Worm (Caenorhabditis elegans) whole organism, L1 larva: Measurements from ENCODE around the gene C29F9.8.
A peak's percentile ranks its signal among the peaks of the same experiment; 100 is the strongest.
"Not testable (repeated sequence)": the region's sequence is repeated elsewhere in the genome, so short reads cannot be mapped to it uniquely, and the experiment has no call there.

Experiments
- C04F5.9 ChIP-seq: sonication (generic microtip); optimal IDR thresholded peaks from 2 replicates; lab custom pipeline; 2016; ENCODE audit warnings: missing genetic modification characterization, missing compliant biosample characterization
- C16A3.4 ChIP-seq: fragments of 150-350 bp; optimal IDR thresholded peaks from 2 replicates; lab custom pipeline; 2014; ENCODE audit warnings: missing biosample characterization, missing genetic modification characterization
- F16B12.6 ChIP-seq: fragments of 150-350 bp; optimal IDR thresholded peaks from 2 replicates; lab custom pipeline; 2014; ENCODE audit warnings: missing biosample characterization, missing genetic modification characterization
- alr-1 ChIP-seq: fragments of 200-800 bp; sonication (Bioruptor generic); optimal IDR thresholded peaks from 2 replicates; lab custom pipeline; 2018; ENCODE audit warnings: borderline replicate concordance, mild to moderate bottlenecking, missing genetic modification characterization, missing compliant biosample characterization
- aly-2 ChIP-seq: fragments of 150-350 bp; optimal IDR thresholded peaks from 2 replicates; lab custom pipeline; 2014; ENCODE audit warnings: missing biosample characterization, missing genetic modification characterization
- blmp-1 ChIP-seq: fragments of 150-350 bp; optimal IDR thresholded peaks from 2 replicates; lab custom pipeline; 2014; ENCODE audit warnings: missing biosample characterization, missing genetic modification characterization
- ceh-63 ChIP-seq: fragments of 200-800 bp; sonication (Bioruptor generic); optimal IDR thresholded peaks from 2 replicates; lab custom pipeline; 2018; ENCODE audit warnings: mild to moderate bottlenecking, missing genetic modification characterization, missing compliant biosample characterization
- ceh-82 ChIP-seq, 3 experiments: fragments of 150-350 bp in 1 of 3; sonication (generic microtip) in 2 of 3; optimal IDR thresholded peaks; 2 replicates each; lab custom pipeline; 2014 to 2017; ENCODE audit warnings: missing biosample characterization in 3 of 3, missing genetic modification characterization in 3 of 3
- dpl-1 ChIP-seq, 3 experiments: fragments of 150-350 bp in 2 of 3; sonication (generic microtip) in 1 of 3; optimal IDR thresholded peaks; 2 replicates each; lab custom pipeline; 2014 to 2017; ENCODE audit warnings: missing biosample characterization in 3 of 3, missing genetic modification characterization in 3 of 3, missing genetic modification reagents in 3 of 3
- efl-1 ChIP-seq, 4 experiments: fragments of 150-350 bp; optimal IDR thresholded peaks in 3 of 4; peaks in 1 of 4; 1 replicate in 1 of 4; 2 replicates in 3 of 4; lab custom pipeline; 2014; ENCODE audit warnings: missing biosample characterization in 2 of 4, missing genetic modification characterization in 2 of 4, missing genetic modification reagents in 2 of 4
- fkh-4 ChIP-seq: sonication (generic microtip); optimal IDR thresholded peaks from 2 replicates; lab custom pipeline; 2016; ENCODE audit warnings: missing compliant biosample characterization, missing genetic modification characterization, borderline replicate concordance
- fkh-8 ChIP-seq: sonication (generic microtip); optimal IDR thresholded peaks from 2 replicates; lab custom pipeline; 2016; ENCODE audit warnings: mild to moderate bottlenecking, missing genetic modification characterization, missing compliant biosample characterization
- fos-1 ChIP-seq: fragments of 150-350 bp; optimal IDR thresholded peaks from 2 replicates; lab custom pipeline; 2014; ENCODE audit warnings: missing biosample characterization, missing genetic modification characterization
- grh-1 ChIP-seq: fragments of 200-800 bp; sonication (Bioruptor generic); IDR thresholded peaks from 2 replicates; pipeline ENCODE4 v1.3.6; 2022; ENCODE audit warnings: missing genetic modification reagents, missing genetic modification characterization, missing compliant biosample characterization
- hlh-17 ChIP-seq: fragments of 200-800 bp; sonication (Bioruptor generic); optimal IDR thresholded peaks from 2 replicates; lab custom pipeline; 2018; ENCODE audit warnings: missing genetic modification characterization, mild to moderate bottlenecking, missing compliant biosample characterization, moderate library complexity, borderline replicate concordance
- hlh-4 ChIP-seq: sonication (generic microtip); optimal IDR thresholded peaks from 2 replicates; lab custom pipeline; 2016; ENCODE audit warnings: mild to moderate bottlenecking, missing genetic modification characterization, missing compliant biosample characterization
- irx-1 ChIP-seq: sonication (generic microtip); optimal IDR thresholded peaks from 2 replicates; lab custom pipeline; 2016; ENCODE audit warnings: missing genetic modification characterization, missing compliant biosample characterization
- isw-1 ChIP-seq: fragments of 200-800 bp; sonication (Bioruptor generic); IDR thresholded peaks from 2 replicates; pipeline ENCODE4 v1.3.6; 2022; ENCODE audit warnings: missing genetic modification characterization, missing compliant biosample characterization
- lsy-2 ChIP-seq, 2 experiments: fragments of 150-350 bp; optimal IDR thresholded peaks; 2 replicates each; lab custom pipeline; 2014; ENCODE audit warnings: missing biosample characterization in 2 of 2, missing genetic modification characterization in 2 of 2
- mef-2 ChIP-seq: fragments of 150-350 bp; optimal IDR thresholded peaks from 2 replicates; lab custom pipeline; 2014; ENCODE audit warnings: missing biosample characterization, missing genetic modification characterization
- nhr-11 ChIP-seq: fragments of 150-350 bp; optimal IDR thresholded peaks from 2 replicates; lab custom pipeline; 2014; ENCODE audit warnings: missing biosample characterization, missing genetic modification characterization
- nhr-12 ChIP-seq: sonication (generic microtip); optimal IDR thresholded peaks from 2 replicates; lab custom pipeline; 2017; ENCODE audit warnings: missing biosample characterization, missing genetic modification characterization
- nhr-19 ChIP-seq: fragments of 200-800 bp; sonication (Bioruptor generic); conservative IDR thresholded peaks from 2 replicates; pipeline ENCODE4 v1.3.6; 2022; ENCODE audit warnings: missing genetic modification characterization, missing compliant biosample characterization
- nhr-28 ChIP-seq: fragments of 150-350 bp; optimal IDR thresholded peaks from 2 replicates; lab custom pipeline; 2014; ENCODE audit warnings: missing biosample characterization, missing genetic modification characterization
- nhr-47 ChIP-seq: sonication (generic microtip); optimal IDR thresholded peaks from 2 replicates; lab custom pipeline; 2016; ENCODE audit warnings: mild to moderate bottlenecking, missing genetic modification characterization, moderate library complexity, missing compliant biosample characterization
- nhr-90 ChIP-seq: sonication (generic microtip); optimal IDR thresholded peaks from 2 replicates; lab custom pipeline; 2016; ENCODE audit warnings: mild to moderate bottlenecking, missing genetic modification characterization, missing compliant biosample characterization; ENCODE audit not compliant: poor library complexity
- pag-3 ChIP-seq: sonication (generic microtip); optimal IDR thresholded peaks from 2 replicates; lab custom pipeline; 2017; ENCODE audit warnings: missing genetic modification characterization, mild to moderate bottlenecking, missing compliant biosample characterization, antibody characterized with exemption, borderline replicate concordance; ENCODE audit not compliant: insufficient read depth
- skn-1 ChIP-seq: fragments of 150-350 bp; optimal IDR thresholded peaks from 2 replicates; lab custom pipeline; 2014; ENCODE audit warnings: missing biosample characterization, missing genetic modification characterization
- snpc-4 ChIP-seq: fragments of 150-350 bp; optimal IDR thresholded peaks from 2 replicates; lab custom pipeline; 2014; ENCODE audit warnings: missing biosample characterization, missing genetic modification characterization
- snu-23 ChIP-seq: sonication (generic microtip); optimal IDR thresholded peaks from 2 replicates; lab custom pipeline; 2016; ENCODE audit warnings: missing genetic modification characterization, missing compliant biosample characterization
- sox-4 ChIP-seq: sonication (generic microtip); optimal IDR thresholded peaks from 2 replicates; lab custom pipeline; 2016; ENCODE audit warnings: missing genetic modification characterization, missing compliant biosample characterization
- swsn-7 ChIP-seq: sonication (generic microtip); optimal IDR thresholded peaks from 2 replicates; lab custom pipeline; 2016; ENCODE audit warnings: missing genetic modification characterization, missing compliant biosample characterization
- unc-130 ChIP-seq: fragments of 150-350 bp; optimal IDR thresholded peaks from 2 replicates; lab custom pipeline; 2017; ENCODE audit warnings: missing biosample characterization, missing genetic modification characterization, inconsistent platforms
- unc-30 ChIP-seq: sonication (generic microtip); optimal IDR thresholded peaks from 2 replicates; lab custom pipeline; 2017; ENCODE audit warnings: missing biosample characterization, missing genetic modification characterization
- unc-62 ChIP-seq: fragments of 150-350 bp; optimal IDR thresholded peaks from 2 replicates; lab custom pipeline; 2014; ENCODE audit warnings: missing biosample characterization, missing genetic modification reagents, missing genetic modification characterization
- vab-15 ChIP-seq: sonication (generic microtip); optimal IDR thresholded peaks from 2 replicates; lab custom pipeline; 2017; ENCODE audit warnings: missing genotype, mild to moderate bottlenecking, missing genetic modification characterization, missing compliant biosample characterization

C29F9.8 gene

DNA sequence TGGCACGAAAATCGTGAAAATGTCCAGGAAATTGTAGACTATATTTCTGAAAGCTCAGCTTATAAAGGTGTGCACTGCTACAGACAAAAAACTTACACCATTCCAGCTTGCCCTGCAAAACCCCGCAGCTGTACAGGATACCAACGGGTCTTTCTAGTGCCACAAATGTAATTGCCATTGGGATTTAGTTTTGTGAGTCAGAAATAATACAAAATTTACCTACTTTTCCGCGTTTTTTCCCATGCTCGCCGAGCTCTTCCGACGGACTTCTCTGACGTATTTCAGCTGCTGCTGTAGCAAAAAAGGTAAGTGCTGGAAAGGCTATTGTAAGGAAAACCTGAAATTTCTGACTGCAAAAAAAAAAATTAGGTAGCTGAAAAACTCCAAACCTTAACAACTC, at the start of gene C29F9.8:
Gene C29F9.8, minus strand, starts transcription at position 101 of the 400 bp plus-strand sequence.
- not testable (repeated sequence) for TF ChIP-seq nhr-19 (GFP tag; lab: Robert Waterston, UW); C04F5.9 (tag; lab: Kevin White, UChicago); nhr-12 (tag; lab: Kevin White, UChicago)

DNA sequence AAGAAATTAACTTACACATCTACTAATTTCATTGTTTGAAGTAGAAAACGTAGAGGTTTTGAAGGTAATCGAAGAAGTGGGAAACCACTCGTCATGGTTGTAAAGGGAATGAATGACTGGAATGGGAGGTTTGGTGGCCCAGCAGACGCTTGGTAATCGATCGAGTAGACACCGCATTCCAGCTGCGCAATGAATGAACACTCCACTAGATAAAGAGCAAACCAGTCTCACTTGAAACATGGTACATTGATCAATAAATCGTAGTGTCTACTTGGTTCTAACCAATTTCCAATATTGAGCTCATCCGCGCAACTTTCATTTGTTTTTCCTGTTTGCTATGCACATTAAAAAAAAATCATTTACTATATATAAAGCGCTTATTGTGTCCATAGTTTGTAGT, 49.5 kb upstream of the C29F9.8 start, which contains the start of gene fbxb-84:
Gene fbxb-84, minus strand, starts transcription at position 101 of the 400 bp plus-strand sequence.
- TF ChIP-seq fkh-8 (tag; lab: Kevin White, UChicago) (no peak), sox-4 (tag; lab: Kevin White, UChicago) (no peak), lsy-2 (tag; optimal IDR thresholded peaks at IDR 0.05; lab: Kevin White, UChicago) (no peak), unc-62 (GFP tag; lab: Kevin White, UChicago) (no peak), snpc-4 (no peak), nhr-28 (tag; lab: Kevin White, UChicago) (no peak), unc-130 (tag; lab: Kevin White, UChicago) (no peak), grh-1 (no peak), ceh-82 (tag; optimal IDR thresholded peaks at IDR 0.05; lab: Kevin White, UChicago) (no peak), blmp-1 (tag; lab: Kevin White, UChicago) (no peak), fkh-4 (tag; lab: Kevin White, UChicago) (no peak), dpl-1 (GFP tag; optimal IDR thresholded peaks at IDR 0.05; lab: Kevin White, UChicago) (no peak), pag-3 (no peak), fos-1 (tag; lab: Kevin White, UChicago) (no peak), aly-2 (no peak), irx-1 (no peak)

DNA sequence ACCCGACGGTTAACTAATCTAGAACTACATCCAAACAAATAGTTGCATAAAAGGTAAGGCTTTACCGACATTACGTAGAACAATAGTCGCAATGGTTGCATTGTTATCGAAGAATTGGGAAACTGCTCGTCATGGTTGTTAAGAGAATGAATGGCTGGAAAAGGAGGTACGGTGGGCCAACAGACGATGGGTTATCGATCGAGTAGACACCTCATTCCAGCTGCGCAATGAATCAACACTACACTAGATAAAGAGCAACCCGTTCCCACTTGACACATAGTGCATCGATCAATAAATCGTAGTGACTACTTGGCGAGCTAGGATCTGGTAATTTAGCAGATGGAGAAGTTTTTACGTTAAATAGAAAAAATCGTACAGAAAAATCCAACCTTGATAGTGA, 48.2 kb upstream of the C29F9.8 start, which contains the start of the genes T17A3.12 and fbxb-83:
Gene T17A3.12, minus strand, starts transcription at position 101 of the 400 bp plus-strand sequence.
Gene fbxb-83, minus strand, starts transcription at position 134 of the 400 bp plus-strand sequence.
- TF ChIP-seq blmp-1 (tag; lab: Kevin White, UChicago) = no peak
- no peak for TF ChIP-seq alr-1 (tag; lab: Kevin White, UChicago)
- TF ChIP-seq hlh-17 = no peak
- no peak for TF ChIP-seq dpl-1 (GFP tag; optimal IDR thresholded peaks at IDR 0.05; lab: Kevin White, UChicago)
- TF ChIP-seq nhr-47 (tag; lab: Kevin White, UChicago) = no peak
- no peak for TF ChIP-seq skn-1 (tag; lab: Kevin White, UChicago)
- no peak for TF ChIP-seq unc-30 (tag; lab: Kevin White, UChicago)
- no peak for TF ChIP-seq C16A3.4 (tag; lab: Kevin White, UChicago)
- TF ChIP-seq mef-2 (tag; lab: Kevin White, UChicago) = no peak
- no peak for TF ChIP-seq swsn-7 (tag; lab: Kevin White, UChicago)
- TF ChIP-seq fos-1 (tag; lab: Kevin White, UChicago) = no peak
- TF ChIP-seq vab-15 (tag; lab: Kevin White, UChicago) = no peak
- no peak for TF ChIP-seq nhr-90 (tag; lab: Kevin White, UChicago)
- TF ChIP-seq snu-23 (GFP tag; lab: Kevin White, UChicago) = no peak
- TF ChIP-seq hlh-4 (tag; lab: Kevin White, UChicago) = no peak
- TF ChIP-seq ceh-63 (GFP tag; lab: Kevin White, UChicago) = no peak
- TF ChIP-seq isw-1 = no peak
- TF ChIP-seq F16B12.6 (tag; lab: Kevin White, UChicago) = no peak
- no peak for TF ChIP-seq unc-130 (tag; lab: Kevin White, UChicago)
- no peak for TF ChIP-seq nhr-11

DNA sequence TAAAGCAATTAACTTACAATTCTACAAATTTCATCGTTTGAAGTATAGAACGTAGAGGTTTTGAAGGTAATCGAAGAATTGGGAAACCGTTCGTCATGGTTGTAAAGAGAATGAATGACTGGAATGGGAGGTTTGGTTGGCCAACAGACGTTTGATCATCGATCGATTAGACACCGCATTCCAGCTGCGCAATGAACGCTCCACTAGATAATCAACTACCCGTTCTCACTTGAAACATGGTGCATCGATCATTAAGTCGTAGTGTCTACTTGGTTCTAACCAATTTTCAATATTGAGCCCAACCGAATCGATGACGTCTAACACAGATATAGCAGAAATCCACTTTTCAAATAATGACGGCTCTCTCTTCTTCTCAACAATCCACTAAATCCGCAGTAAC, 46.2 kb upstream of the C29F9.8 start, which contains the start of gene fbxb-82:
Gene fbxb-82, minus strand, starts transcription at position 101 of the 400 bp plus-strand sequence.
- TF ChIP-seq efl-1 (optimal IDR thresholded peaks at IDR 0.05; lab: Kevin White, UChicago) (no peak), efl-1 (GFP tag; optimal IDR thresholded peaks at IDR 0.05 in 1 of 2; lab: Kevin White, UChicago) (peak in 1 of 2 experiments; percentile 1), C16A3.4 (tag; lab: Kevin White, UChicago) (no peak), grh-1 (no peak)
- TF ChIP-seq, all 84 proteins: peak for 1
